Fruit fly (Drosophila melanogaster): Measurements from ENCODE around the gene CG16956.

The CG16956 gene

dm6 chr2L:13370762-13371161, 43.6 kb downstream of the CG16956 start, which contains the start of gene ND-B22:
Gene ND-B22, minus strand, starts transcription at chr2L:13371110.
- TF ChIP-seq Mnt (GFP tag; optimal IDR thresholded peaks at IDR 0.05) (peak; percentile 79), CG11617 (GFP tag; optimal IDR thresholded peaks at IDR 0.05) (peak; percentile 51), cnc (optimal IDR thresholded peaks at IDR 0.05) (no peak), kay (GFP tag; ENCODE audit: borderline replicate concordance) (no peak), CG14711 (tag; optimal IDR thresholded peaks at IDR 0.05) (peak; percentile 97), ovo (GFP tag; optimal IDR thresholded peaks at IDR 0.05) (peak; percentile 62), CG12768 (GFP tag; optimal IDR thresholded peaks at IDR 0.05) (peak; percentile 84), pad (GFP tag; optimal IDR thresholded peaks at IDR 0.05) (peak; percentile 77), bab1 (GFP tag; optimal IDR thresholded peaks at IDR 0.05) (peak; percentile 81), CG1620 (GFP tag; optimal IDR thresholded peaks at IDR 0.05) (peak; percentile 90), toe (GFP tag; optimal IDR thresholded peaks at IDR 0.05) (peak; percentile 49), Hr96 (GFP tag; optimal IDR thresholded peaks at IDR 0.05) (peak; percentile 41), tj (GFP tag; optimal IDR thresholded peaks at IDR 0.05) (peak; percentile 4), Clk (GFP tag; optimal IDR thresholded peaks at IDR 0.05) (no peak), Crg-1 (GFP tag; optimal IDR thresholded peaks at IDR 0.05) (peak; percentile 91), CG5204 (GFP tag; optimal IDR thresholded peaks at IDR 0.05) (peak; percentile 57), cic (GFP tag; optimal IDR thresholded peaks at IDR 0.05) (peak; percentile 36), CG7045 (GFP tag; optimal IDR thresholded peaks at IDR 0.05) (peak; percentile 41), CG33017 (tag; optimal IDR thresholded peaks at IDR 0.05) (peak; percentile 55), CG7101 (tag; optimal IDR thresholded peaks at IDR 0.05) (peak; percentile 84)

dm6 chr2L:13368940-13369339, 45.4 kb downstream of the CG16956 start, which contains the start of gene CG31855:
Gene CG31855, plus strand, starts transcription at chr2L:13369204.
- TF ChIP-seq ovo (GFP tag; optimal IDR thresholded peaks at IDR 0.05) (peak; percentile 75), CG5204 (GFP tag; optimal IDR thresholded peaks at IDR 0.05) (peak; percentile 86), CG7045 (GFP tag; optimal IDR thresholded peaks at IDR 0.05) (peak; percentile 83), CG14711 (tag; optimal IDR thresholded peaks at IDR 0.05) (peak; percentile 82), CG33017 (tag; optimal IDR thresholded peaks at IDR 0.05) (peak; percentile 92), Hr96 (GFP tag; optimal IDR thresholded peaks at IDR 0.05) (peak; percentile 80), cic (GFP tag; optimal IDR thresholded peaks at IDR 0.05) (peak; percentile 78), CG11617 (GFP tag; optimal IDR thresholded peaks at IDR 0.05) (peak; percentile 85), Mnt (GFP tag; optimal IDR thresholded peaks at IDR 0.05) (peak; percentile 92), toe (GFP tag; optimal IDR thresholded peaks at IDR 0.05) (peak; percentile 80), tj (GFP tag; optimal IDR thresholded peaks at IDR 0.05) (peak; percentile 50), pad (GFP tag; optimal IDR thresholded peaks at IDR 0.05) (peak; percentile 84), cnc (optimal IDR thresholded peaks at IDR 0.05) (no peak), kay (GFP tag; ENCODE audit: borderline replicate concordance) (no peak), CG1620 (GFP tag; optimal IDR thresholded peaks at IDR 0.05) (peak; percentile 96), CG12768 (GFP tag; optimal IDR thresholded peaks at IDR 0.05) (peak; percentile 93), Clk (GFP tag; optimal IDR thresholded peaks at IDR 0.05) (peak; percentile 75), Crg-1 (GFP tag; optimal IDR thresholded peaks at IDR 0.05) (peak; percentile 96), CG7101 (tag; optimal IDR thresholded peaks at IDR 0.05) (peak; percentile 93), bab1 (GFP tag; optimal IDR thresholded peaks at IDR 0.05) (peak; percentile 94)

dm6 chr2L:13367378-13367777, 47.0 kb downstream of the CG16956 start, which contains the start of gene Tap42:
Gene Tap42, plus strand, starts transcription at chr2L:13367617.
- TF ChIP-seq Clk (GFP tag; optimal IDR thresholded peaks at IDR 0.05): no peak
- no peak for TF ChIP-seq Crg-1 (GFP tag; optimal IDR thresholded peaks at IDR 0.05)
- TF ChIP-seq CG11617 (GFP tag; optimal IDR thresholded peaks at IDR 0.05): no peak
- TF ChIP-seq Hr96 (GFP tag; optimal IDR thresholded peaks at IDR 0.05): no peak
- no peak for TF ChIP-seq toe (GFP tag; optimal IDR thresholded peaks at IDR 0.05)
- TF ChIP-seq CG5204 (GFP tag; optimal IDR thresholded peaks at IDR 0.05): no peak
- no peak for TF ChIP-seq pad (GFP tag; optimal IDR thresholded peaks at IDR 0.05)
- no peak for TF ChIP-seq cnc (optimal IDR thresholded peaks at IDR 0.05)
- TF ChIP-seq CG7101 (tag; optimal IDR thresholded peaks at IDR 0.05): peak; percentile 34
- peak; percentile 30 for TF ChIP-seq Mnt (GFP tag; optimal IDR thresholded peaks at IDR 0.05)
- TF ChIP-seq CG33017 (tag; optimal IDR thresholded peaks at IDR 0.05): peak; percentile 26
- TF ChIP-seq cic (GFP tag; optimal IDR thresholded peaks at IDR 0.05): peak; percentile 22
- no peak for TF ChIP-seq CG7045 (GFP tag; optimal IDR thresholded peaks at IDR 0.05)
- no peak for TF ChIP-seq CG14711 (tag; optimal IDR thresholded peaks at IDR 0.05)
- TF ChIP-seq bab1 (GFP tag; optimal IDR thresholded peaks at IDR 0.05): peak; percentile 47
- TF ChIP-seq tj (GFP tag; optimal IDR thresholded peaks at IDR 0.05): no peak

dm6 chr2L:13366109-13366747, 48.1 kb downstream of the CG16956 start, which contains the start of the genes Nnp-1 and Grx3:
Gene Nnp-1, minus strand, starts transcription at chr2L:13366189.
Gene Grx3, plus strand, starts transcription at chr2L:13366447.
- TF ChIP-seq toe (GFP tag; optimal IDR thresholded peaks at IDR 0.05) (peak; percentile 54), CG12768 (GFP tag; optimal IDR thresholded peaks at IDR 0.05) (peak; percentile 48), kay (GFP tag; ENCODE audit: borderline replicate concordance) (no peak), CG11617 (GFP tag; optimal IDR thresholded peaks at IDR 0.05) (peak; percentile 68), Clk (GFP tag; optimal IDR thresholded peaks at IDR 0.05) (no peak), CG14711 (tag; optimal IDR thresholded peaks at IDR 0.05) (peak; percentile 87), CG7101 (tag; optimal IDR thresholded peaks at IDR 0.05) (peak; percentile 78), ovo (GFP tag; optimal IDR thresholded peaks at IDR 0.05) (peak; percentile 45), Crg-1 (GFP tag; optimal IDR thresholded peaks at IDR 0.05) (peak; percentile 40), CG1620 (GFP tag; optimal IDR thresholded peaks at IDR 0.05) (peak; percentile 48), Hr96 (GFP tag; optimal IDR thresholded peaks at IDR 0.05) (no peak), Mnt (GFP tag; optimal IDR thresholded peaks at IDR 0.05) (peak; percentile 98), CG33017 (tag; optimal IDR thresholded peaks at IDR 0.05) (peak; percentile 68), tj (GFP tag; optimal IDR thresholded peaks at IDR 0.05) (peak; percentile 98), pad (GFP tag; optimal IDR thresholded peaks at IDR 0.05) (peak; percentile 54), CG5204 (GFP tag; optimal IDR thresholded peaks at IDR 0.05) (peak; percentile 16), cnc (optimal IDR thresholded peaks at IDR 0.05) (no peak), cic (GFP tag; optimal IDR thresholded peaks at IDR 0.05) (peak; percentile 43), bab1 (GFP tag; optimal IDR thresholded peaks at IDR 0.05) (peak; percentile 80), CG7045 (GFP tag; optimal IDR thresholded peaks at IDR 0.05) (peak; percentile 72)
